Worm (Caenorhabditis elegans) whole organism, young adult: ENCODE data around the gene gpa-4.
A peak's percentile ranks its signal among the peaks of the same experiment; 100 is the strongest.

Experiments used
- B0035.1 ChIP-seq: sonication (generic microtip); optimal IDR thresholded peaks from 2 replicates; lab custom pipeline; 2016; ENCODE audit warnings: missing genetic modification characterization, mild to moderate bottlenecking, missing compliant biosample characterization, missing genotype, missing genetic modification reagents
- B0336.3 ChIP-seq: fragments of 200-800 bp; sonication (Bioruptor generic); IDR thresholded peaks from 2 replicates; pipeline ENCODE4 v1.3.6; 2022; ENCODE audit warnings: missing genetic modification characterization, missing compliant biosample characterization
- D2030.7 ChIP-seq: fragments of 200-800 bp; sonication (Bioruptor generic); IDR thresholded peaks from 2 replicates; pipeline ENCODE4 v1.3.6; 2022; ENCODE audit warnings: missing genetic modification reagents, missing genetic modification characterization, missing compliant biosample characterization
- F10E7.11 ChIP-seq: sonication (generic microtip); optimal IDR thresholded peaks from 2 replicates; lab custom pipeline; 2017; ENCODE audit warnings: mild to moderate bottlenecking, missing genetic modification characterization, moderate library complexity, missing compliant biosample characterization
- F22D6.2 ChIP-seq: sonication (generic microtip); optimal IDR thresholded peaks from 2 replicates; lab custom pipeline; 2016; ENCODE audit warnings: mild to moderate bottlenecking, missing genetic modification characterization, missing compliant biosample characterization
- F39B2.1 ChIP-seq: fragments of 200-800 bp; sonication (Bioruptor generic); IDR thresholded peaks from 2 replicates; pipeline ENCODE4 v1.3.6; 2022; ENCODE audit warnings: missing genetic modification reagents, missing genetic modification characterization, missing compliant biosample characterization
- F52B5.7 ChIP-seq: sonication (generic microtip); optimal IDR thresholded peaks from 2 replicates; lab custom pipeline; 2016; ENCODE audit warnings: mild to moderate bottlenecking, missing genetic modification characterization, missing compliant biosample characterization
- Y56A3A.18 ChIP-seq: fragments of 200-800 bp; sonication (Bioruptor generic); IDR thresholded peaks from 2 replicates; pipeline ENCODE4 v1.3.6; 2022; ENCODE audit warnings: missing genetic modification reagents, missing genetic modification characterization, missing compliant biosample characterization
- Y67H2A.10 ChIP-seq: fragments of 200-800 bp; sonication (Bioruptor generic); conservative IDR thresholded peaks from 2 replicates; pipeline ENCODE4 v1.3.6; 2022; ENCODE audit warnings: missing genetic modification reagents, missing genetic modification characterization, missing compliant biosample characterization
- Y79H2A.3 ChIP-seq: fragments of 200-800 bp; sonication (Bioruptor generic); conservative IDR thresholded peaks from 2 replicates; pipeline ENCODE4 v1.3.6; 2022; ENCODE audit warnings: missing genetic modification reagents, missing genetic modification characterization, missing compliant biosample characterization
- ama-1 ChIP-seq, 3 experiments: fragments of 150-350 bp in 1 of 3; sonication (generic microtip) in 2 of 3; optimal IDR thresholded peaks; 2 replicates each; lab custom pipeline; 2014 to 2018; ENCODE audit warnings: missing biosample characterization in 2 of 3, missing genetic modification characterization in 2 of 3, missing genetic modification reagents in 2 of 3
- aptf-3 ChIP-seq: fragments of 200-800 bp; sonication (Bioruptor generic); IDR thresholded peaks from 2 replicates; pipeline ENCODE4 v1.3.6; 2022; ENCODE audit warnings: missing genetic modification characterization, missing compliant biosample characterization
- athp-1 ChIP-seq: sonication (generic microtip); optimal IDR thresholded peaks from 2 replicates; lab custom pipeline; 2017; ENCODE audit warnings: mild to moderate bottlenecking, missing genetic modification characterization, missing compliant biosample characterization
- attf-6 ChIP-seq: fragments of 200-800 bp; sonication (Bioruptor generic); IDR thresholded peaks from 2 replicates; pipeline ENCODE4 v1.3.6; 2022; ENCODE audit warnings: missing genetic modification reagents, missing genetic modification characterization, missing compliant biosample characterization
- ccch-3 ChIP-seq: fragments of 200-800 bp; sonication (Bioruptor generic); optimal IDR thresholded peaks from 2 replicates; lab custom pipeline; 2018; ENCODE audit warnings: mild to moderate bottlenecking, missing genetic modification characterization, missing compliant biosample characterization
- die-1 ChIP-seq: sonication (generic microtip); optimal IDR thresholded peaks from 2 replicates; lab custom pipeline; 2016; ENCODE audit warnings: missing genotype, mild to moderate bottlenecking, missing genetic modification characterization, missing compliant biosample characterization
- dpl-1 ChIP-seq: fragments of 150-350 bp; optimal IDR thresholded peaks from 2 replicates; lab custom pipeline; 2014; ENCODE audit warnings: missing biosample characterization, missing genetic modification reagents, missing genetic modification characterization
- efl-1 ChIP-seq: fragments of 150-350 bp; optimal IDR thresholded peaks from 2 replicates; lab custom pipeline; 2014; ENCODE audit warnings: missing biosample characterization, missing genetic modification reagents, missing genetic modification characterization
- egrh-3 ChIP-seq: fragments of 200-800 bp; sonication (Bioruptor generic); IDR thresholded peaks from 2 replicates; pipeline ENCODE4 v1.3.6; 2022; ENCODE audit warnings: missing genetic modification reagents, missing genetic modification characterization, missing compliant biosample characterization
- ekl-4 ChIP-seq: fragments of 200-800 bp; sonication (Bioruptor generic); IDR thresholded peaks from 2 replicates; pipeline ENCODE4 v1.3.6; 2022; ENCODE audit warnings: missing genetic modification reagents, missing genetic modification characterization, missing compliant biosample characterization
- lin-26 ChIP-seq: fragments of 200-800 bp; sonication (Bioruptor generic); IDR thresholded peaks from 2 replicates; pipeline ENCODE4 v1.3.6; 2022; ENCODE audit warnings: missing genetic modification reagents, missing genetic modification characterization, missing compliant biosample characterization
- lin-40 ChIP-seq: sonication (generic microtip); optimal IDR thresholded peaks from 2 replicates; lab custom pipeline; 2016; ENCODE audit warnings: missing genetic modification characterization, mild to moderate bottlenecking, missing compliant biosample characterization, missing genotype, missing genetic modification reagents
- lin-54 ChIP-seq: fragments of 200-800 bp; sonication (Bioruptor generic); optimal IDR thresholded peaks from 2 replicates; lab custom pipeline; 2018; ENCODE audit warnings: mild to moderate bottlenecking, missing genetic modification characterization, missing compliant biosample characterization
- madf-3 ChIP-seq: fragments of 200-800 bp; sonication (Bioruptor generic); IDR thresholded peaks from 2 replicates; pipeline ENCODE4 v1.3.6; 2022; ENCODE audit warnings: missing genetic modification reagents, missing genetic modification characterization, missing compliant biosample characterization
- madf-6 ChIP-seq: fragments of 200-800 bp; sonication (Bioruptor generic); IDR thresholded peaks from 2 replicates; pipeline ENCODE4 v1.3.6; 2022; ENCODE audit warnings: missing genetic modification reagents, missing genetic modification characterization, missing compliant biosample characterization
- mcd-1 ChIP-seq: fragments of 200-800 bp; sonication (Bioruptor generic); IDR thresholded peaks from 2 replicates; pipeline ENCODE4 v1.3.6; 2022; ENCODE audit warnings: missing genetic modification reagents, missing genetic modification characterization, missing compliant biosample characterization
- nfya-1 ChIP-seq: sonication (generic microtip); optimal IDR thresholded peaks from 2 replicates; lab custom pipeline; 2017; ENCODE audit warnings: antibody characterized with exemption, missing compliant biosample characterization, missing genetic modification characterization, borderline replicate concordance; ENCODE audit not compliant: insufficient read depth
- nhr-27 ChIP-seq: fragments of 200-800 bp; sonication (Bioruptor generic); optimal IDR thresholded peaks from 2 replicates; lab custom pipeline; 2018; ENCODE audit warnings: mild to moderate bottlenecking, missing genetic modification characterization, moderate library complexity, missing compliant biosample characterization
- pha-4 ChIP-seq: fragments of 150-350 bp; sonication (generic microtip); optimal IDR thresholded peaks from 2 replicates; lab custom pipeline; 2014; ENCODE audit warnings: missing biosample characterization, missing genetic modification reagents, missing genetic modification characterization
- repo-1 ChIP-seq: sonication (generic microtip); optimal IDR thresholded peaks from 2 replicates; lab custom pipeline; 2017; ENCODE audit warnings: mild to moderate bottlenecking, missing genetic modification characterization, missing compliant biosample characterization
- rpc-1 ChIP-seq, 2 experiments: fragments of 150-350 bp in 1 of 2; sonication (generic microtip) in 1 of 2; optimal IDR thresholded peaks; 2 replicates each; lab custom pipeline; 2014 to 2018; ENCODE audit warnings: missing biosample characterization in 1 of 2, missing genetic modification characterization in 1 of 2, missing genetic modification reagents in 1 of 2, missing genotype in 1 of 2
- sdz-38 ChIP-seq: sonication (generic microtip); optimal IDR thresholded peaks from 2 replicates; lab custom pipeline; 2016; ENCODE audit warnings: missing genotype, missing genetic modification characterization, missing compliant biosample characterization
- snpc-4 ChIP-seq, 5 experiments: fragments of 150-350 bp in 1 of 5; sonication (generic microtip) in 4 of 5; optimal IDR thresholded peaks; 2 replicates each; lab custom pipeline; 2014 to 2018; ENCODE audit warnings: missing genetic modification characterization in 5 of 5, missing biosample characterization in 3 of 5, antibody characterized with exemption in 2 of 5, mild to moderate bottlenecking in 2 of 5, missing compliant biosample characterization in 2 of 5, missing genotype in 2 of 5, moderate library complexity in 2 of 5, missing genetic modification reagents in 1 of 5
- somi-1 ChIP-seq: fragments of 200-800 bp; sonication (Bioruptor generic); optimal IDR thresholded peaks from 2 replicates; lab custom pipeline; 2018; ENCODE audit warnings: mild to moderate bottlenecking, missing genetic modification characterization, missing compliant biosample characterization
- tbx-9 ChIP-seq: sonication (generic microtip); optimal IDR thresholded peaks from 2 replicates; lab custom pipeline; 2016; ENCODE audit warnings: borderline replicate concordance, missing genetic modification characterization, inconsistent platforms, missing compliant biosample characterization
- ztf-18 ChIP-seq: sonication (generic microtip); optimal IDR thresholded peaks from 2 replicates; lab custom pipeline; 2016; ENCODE audit warnings: missing genotype, mild to moderate bottlenecking, missing genetic modification characterization, missing compliant biosample characterization
- ztf-22 ChIP-seq: fragments of 200-800 bp; sonication (Bioruptor generic); optimal IDR thresholded peaks from 2 replicates; lab custom pipeline; 2018; ENCODE audit warnings: mild to moderate bottlenecking, missing genetic modification characterization, moderate library complexity, missing compliant biosample characterization

The gpa-4 gene

DNA sequence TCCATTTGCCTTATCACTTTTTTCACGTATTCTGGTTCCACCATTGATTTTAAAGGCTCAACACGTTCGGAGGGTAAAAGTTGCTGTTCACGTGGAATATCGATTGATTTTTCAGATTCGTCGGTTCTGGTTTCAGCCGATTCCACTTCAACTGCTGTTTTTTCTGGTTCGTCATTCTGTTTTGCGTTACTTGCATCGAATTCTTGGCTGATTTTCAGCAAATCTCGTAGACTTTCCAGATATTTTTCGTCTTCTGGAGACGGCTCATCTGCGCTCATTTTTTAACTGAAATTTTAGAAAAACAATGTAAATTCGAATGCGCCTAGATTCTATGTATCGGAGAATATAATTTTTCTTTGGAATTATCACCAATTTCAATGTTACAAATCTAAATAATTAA, 18.2 kb downstream of the gpa-4 start, which contains the start of gene eri-1 (continued):
- TF ChIP-seq aptf-3 (GFP tag; lab: Robert Waterston, UW): no peak
- peak; percentile 16 for TF ChIP-seq F10E7.11 (tag; lab: Kevin White, UChicago)
- no peak for TF ChIP-seq somi-1 (GFP tag; lab: Kevin White, UChicago)
- no peak for TF ChIP-seq die-1 (tag; lab: Kevin White, UChicago)
- TF ChIP-seq egrh-3 (GFP tag; lab: Robert Waterston, UW): no peak
- no peak for TF ChIP-seq Y79H2A.3
- peak; percentile 78 for TF ChIP-seq B0336.3 (GFP tag; lab: Robert Waterston, UW)
- TF ChIP-seq tbx-9: peak; percentile 42
- no peak for TF ChIP-seq nfya-1 (tag; lab: Kevin White, UChicago)
- TF ChIP-seq mcd-1 (GFP tag; lab: Robert Waterston, UW): no peak
- no peak for TF ChIP-seq sdz-38 (tag; lab: Kevin White, UChicago)
- TF ChIP-seq Y56A3A.18: no peak; the same call in 1 of the 2 replicates
- TF ChIP-seq repo-1 (tag; lab: Kevin White, UChicago): no peak
- TF ChIP-seq Y67H2A.10 (GFP tag; lab: Robert Waterston, UW): no peak
- TF ChIP-seq efl-1 (GFP tag; lab: Kevin White, UChicago): no peak
- TF ChIP-seq D2030.7 (GFP tag; lab: Robert Waterston, UW): 0 out of 2 replicates have a peak, but pooled peaks have one; percentile 32
- TF ChIP-seq nhr-27 (tag; lab: Kevin White, UChicago): no peak
- peak; percentile 54; the same call in 1 of the 2 replicates for TF ChIP-seq ekl-4 (GFP tag; lab: Robert Waterston, UW)
- TF ChIP-seq F52B5.7 (tag; lab: Kevin White, UChicago): peak; percentile 12
- TF ChIP-seq F39B2.1: 0 out of 2 replicates have a peak, but pooled peaks have one; percentile 52
- no peak for TF ChIP-seq snpc-4 (GFP tag; optimal IDR thresholded peaks at IDR 0.05; lab: Kevin White, UChicago)
- no peak for TF ChIP-seq snpc-4 (tag; optimal IDR thresholded peaks at IDR 0.05; lab: Kevin White, UChicago)
- 0 out of 2 replicates have a peak, but pooled peaks have one; percentile 32 for TF ChIP-seq attf-6
- peak; percentile 56; the same call in 1 of the 2 replicates for TF ChIP-seq madf-6 (GFP tag; lab: Robert Waterston, UW)
- TF ChIP-seq athp-1 (tag; lab: Kevin White, UChicago): peak; percentile 57

DNA sequence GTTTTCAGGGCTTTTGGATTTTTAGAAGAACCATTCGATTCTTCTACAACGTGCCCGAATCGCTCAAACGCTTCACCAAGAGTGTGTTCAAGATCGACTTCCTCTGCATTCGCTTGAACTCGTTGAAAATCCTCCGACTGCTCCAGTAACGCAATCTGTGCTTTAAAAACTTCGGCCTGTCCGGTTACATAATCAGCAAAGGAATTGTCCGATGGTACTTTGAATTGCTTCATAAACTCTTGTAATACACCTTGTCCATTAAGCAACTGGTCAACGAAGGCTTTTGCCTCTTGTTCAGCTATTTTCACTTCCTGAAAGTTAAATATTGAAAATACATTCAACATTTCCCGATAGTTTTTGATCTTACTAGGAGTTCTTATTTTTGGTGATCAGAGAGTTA, 19.2 kb downstream of the gpa-4 start:
- TF ChIP-seq madf-3 (GFP tag; lab: Robert Waterston, UW) (0 out of 2 replicates have a peak, but pooled peaks have one; percentile 62), F22D6.2 (no peak), dpl-1 (GFP tag; lab: Kevin White, UChicago) (no peak), pha-4 (tag; lab: Kevin White, UChicago) (no peak), rpc-1 (optimal IDR thresholded peaks at IDR 0.05; lab: Kevin White, UChicago) (no peak), rpc-1 (tag; optimal IDR thresholded peaks at IDR 0.05; lab: Kevin White, UChicago) (no peak), ztf-22 (GFP tag; lab: Kevin White, UChicago) (no peak), ama-1 (optimal IDR thresholded peaks at IDR 0.05; lab: Kevin White, UChicago) (no peak), ama-1 (GFP tag; optimal IDR thresholded peaks at IDR 0.05; lab: Kevin White, UChicago) (no peak), madf-6 (GFP tag; lab: Robert Waterston, UW) (peak; percentile 38; the same call in 1 of the 2 replicates), Y56A3A.18 (0 out of 2 replicates have a peak, but pooled peaks have one; percentile 24), B0035.1 (no peak), lin-40 (tag; lab: Kevin White, UChicago) (no peak), lin-54 (no peak), ccch-3 (GFP tag; lab: Kevin White, UChicago) (no peak)

DNA sequence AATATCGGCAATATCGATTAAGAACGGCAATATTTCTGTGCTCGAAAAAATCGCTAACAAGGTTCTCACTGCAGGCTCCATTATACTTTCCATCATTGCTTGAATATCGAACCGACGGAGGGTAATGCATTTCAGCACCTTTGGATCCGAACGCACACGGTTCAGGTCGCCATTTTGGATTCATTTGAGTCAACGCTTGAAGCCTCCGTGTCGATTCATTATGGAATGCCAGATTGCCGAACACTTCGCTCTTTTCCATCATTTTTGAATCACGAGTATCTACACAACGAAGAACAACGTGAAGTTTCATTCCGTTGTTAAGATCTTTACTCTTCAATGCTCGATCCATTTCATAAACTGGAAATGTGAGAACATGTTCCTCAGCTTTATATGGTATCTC, 20.6 kb downstream of the gpa-4 start:
- no peak for TF ChIP-seq ztf-18 (tag; lab: Kevin White, UChicago)
- 0 out of 2 replicates have a peak, but pooled peaks have one; percentile 35 for TF ChIP-seq lin-26
